Worm (Caenorhabditis elegans) whole organism, L2 larva: ENCODE results near the gene K10B3.5.

Experiments
- R02D3.7 ChIP-seq: fragments of 150-350 bp; optimal IDR thresholded peaks from 2 replicates; lab custom pipeline; 2014; ENCODE audit warnings: missing biosample characterization, missing genetic modification characterization
- ZK546.5 ChIP-seq: sonication (generic microtip); optimal IDR thresholded peaks from 2 replicates; lab custom pipeline; 2017; ENCODE audit warnings: missing biosample characterization, missing genetic modification characterization
- elt-3 ChIP-seq: sonication (generic microtip); optimal IDR thresholded peaks from 2 replicates; lab custom pipeline; 2017; ENCODE audit warnings: missing biosample characterization, missing genetic modification characterization
- gmeb-1 ChIP-seq: fragments of 150-350 bp; optimal IDR thresholded peaks from 2 replicates; lab custom pipeline; 2014; ENCODE audit warnings: missing biosample characterization, missing genetic modification characterization
- mdl-1 ChIP-seq, 2 experiments: fragments of 150-350 bp in 1 of 2; sonication (generic microtip) in 1 of 2; optimal IDR thresholded peaks; 2 replicates each; lab custom pipeline; 2017; ENCODE audit warnings: missing biosample characterization in 2 of 2, missing genetic modification characterization in 2 of 2
- nhr-25 ChIP-seq: fragments of 150-350 bp; sonication (generic microtip); optimal IDR thresholded peaks from 3 replicates; lab custom pipeline; 2014; ENCODE audit warnings: missing biosample characterization, missing genetic modification characterization

DNA sequence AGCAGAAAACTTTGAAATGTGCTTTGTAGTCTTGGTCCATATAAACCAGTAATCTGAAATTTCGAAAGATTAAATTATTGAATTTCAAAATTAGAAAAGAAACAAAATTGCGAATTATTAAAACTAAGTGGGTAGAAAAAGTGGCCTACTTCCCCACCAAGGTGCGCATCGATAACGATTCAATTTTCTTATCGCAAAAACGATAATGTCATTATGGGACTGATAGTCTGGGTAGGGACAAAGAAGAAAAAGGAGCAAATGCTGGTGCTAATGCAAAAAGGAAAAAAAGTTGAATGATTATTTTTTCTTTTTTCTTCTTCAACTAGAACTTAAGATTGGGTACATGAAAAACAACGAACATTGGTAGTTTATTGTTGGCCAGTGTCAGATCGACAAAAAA is 4.3 kb upstream of the K10B3.5 start, which contains the start of gene gpcp-1:
- TF ChIP-seq ZK546.5 (tag; lab: Kevin White, UChicago) (no peak), R02D3.7 (tag; lab: Kevin White, UChicago) (no peak), mdl-1 (tag; optimal IDR thresholded peaks at IDR 0.05; lab: Kevin White, UChicago) (no peak), elt-3 (tag; lab: Kevin White, UChicago) (no peak), nhr-25 (tag; lab: Kevin White, UChicago) (no peak), gmeb-1 (tag; lab: Kevin White, UChicago) (no peak)
